Worm (Caenorhabditis elegans): ENCODE data around the gene C27F2.9.
A peak's percentile ranks its signal among the peaks of the same experiment; 100 is the strongest.

- peak; percentile 12 for TF ChIP-seq nfya-1 (tag; optimal IDR thresholded peaks at IDR 0.05; ENCODE audit: insufficient read depth)
- no peak for TF ChIP-seq tbx-2 (tag; optimal IDR thresholded peaks at IDR 0.05)
- no peak for TF ChIP-seq aly-2 (tag; optimal IDR thresholded peaks at IDR 0.05)
- TF ChIP-seq pha-4 (tag; optimal IDR thresholded peaks at IDR 0.05) = no peak
- TF ChIP-seq ZK546.5 (tag; optimal IDR thresholded peaks at IDR 0.05) = no peak
Measured at ce11 chrIII:4968146-4968545, 5.3 kb upstream of the C27F2.9 start.
